Fruit fly (Drosophila melanogaster): ENCODE measurements around the gene SNRPG.

DNA sequence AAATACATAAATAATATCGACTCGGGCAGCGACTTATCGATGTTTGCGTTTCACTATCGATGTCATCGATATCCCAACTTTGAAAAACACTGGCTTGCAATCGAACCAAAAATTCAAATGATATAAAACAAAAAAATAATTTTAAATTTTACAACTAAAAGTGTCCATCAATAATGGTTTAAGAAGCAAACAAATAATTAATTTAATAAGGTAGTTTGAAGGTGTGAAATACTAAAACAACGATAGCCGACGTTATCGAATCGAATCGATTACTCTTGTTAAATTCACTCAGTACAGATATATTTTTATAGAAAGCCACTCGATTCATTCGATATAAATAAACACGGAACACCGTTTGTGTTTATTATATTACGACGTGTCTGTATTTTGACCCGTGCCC is 46.8 kb downstream of the SNRPG start, which contains the start of the genes SMC3 and Ubc7:
- TF ChIP-seq kay (GFP tag; ENCODE audit: borderline replicate concordance) (no peak), ovo (GFP tag; optimal IDR thresholded peaks at IDR 0.05) (no peak)

Data from whole organism, adult.